Fruit fly (Drosophila melanogaster) Kc167 (cell line): ENCODE results near the gene mfrn.
"Not testable (repeated sequence)": the region's sequence is repeated elsewhere in the genome, so short reads cannot be mapped to it uniquely, and the experiment has no call there.

Experiments used
- Myc ChIP-seq: fragments of >200 bp; optimal IDR thresholded peaks from 2 replicates; lab custom pipeline; 2017; ENCODE audit warnings: missing external identifiers
- Sin3A ChIP-seq: fragments of >200 bp; optimal IDR thresholded peaks from 2 replicates; lab custom pipeline; 2018; ENCODE audit warnings: missing external identifiers
- h ChIP-seq: fragments of >200 bp; optimal IDR thresholded peaks from 3 replicates; lab custom pipeline; 2018; ENCODE audit warnings: missing external identifiers
- insv ChIP-seq: fragments of >200 bp; optimal IDR thresholded peaks from 3 replicates; lab custom pipeline; 2018; ENCODE audit warnings: missing external identifiers
- psq ChIP-seq: fragments of >200 bp; optimal IDR thresholded peaks from 2 replicates; lab custom pipeline; 2017; ENCODE audit warnings: missing external identifiers
- ttk ChIP-seq: sonication (Bioruptor generic); optimal IDR thresholded peaks from 2 replicates; lab custom pipeline; 2017; ENCODE audit warnings: missing external identifiers

Gene mfrn

DNA sequence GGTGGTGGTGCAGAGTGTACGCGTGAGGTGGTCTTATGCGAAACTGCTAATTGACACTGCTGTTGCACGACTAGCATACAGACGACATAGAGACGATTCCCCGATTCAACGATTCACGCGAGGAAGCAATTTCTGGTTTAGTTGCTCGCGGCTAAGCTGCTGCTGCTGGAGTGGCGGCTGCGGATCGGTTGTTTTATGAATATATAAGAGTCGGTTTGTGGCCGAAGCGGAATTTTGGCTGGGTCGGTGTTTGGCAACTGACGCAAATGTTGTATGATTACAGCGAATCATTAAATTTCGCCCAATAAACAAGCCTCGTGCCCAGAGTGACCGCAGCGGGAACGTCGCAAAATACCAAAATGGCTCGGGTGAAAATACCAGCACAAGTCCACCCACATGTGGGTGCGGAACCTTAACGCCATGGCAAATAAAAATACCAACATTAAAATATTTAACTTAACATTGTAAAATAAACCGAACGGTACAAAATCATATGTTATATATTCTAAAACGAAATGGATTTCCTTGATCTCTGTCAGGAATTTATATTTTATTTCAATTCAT lies at the start of gene mfrn:
Gene mfrn (minus strand): TSS at position 340 of the 564 bp plus-strand sequence.
- TF ChIP-seq ttk, result no peak
- TF ChIP-seq h (lab: Kevin White, UChicago), result no peak
- no peak for TF ChIP-seq Sin3A
- no peak for TF ChIP-seq Myc (lab: Kevin White, UChicago)
- TF ChIP-seq psq, result no peak
- TF ChIP-seq insv (lab: Kevin White, UChicago), result no peak

DNA sequence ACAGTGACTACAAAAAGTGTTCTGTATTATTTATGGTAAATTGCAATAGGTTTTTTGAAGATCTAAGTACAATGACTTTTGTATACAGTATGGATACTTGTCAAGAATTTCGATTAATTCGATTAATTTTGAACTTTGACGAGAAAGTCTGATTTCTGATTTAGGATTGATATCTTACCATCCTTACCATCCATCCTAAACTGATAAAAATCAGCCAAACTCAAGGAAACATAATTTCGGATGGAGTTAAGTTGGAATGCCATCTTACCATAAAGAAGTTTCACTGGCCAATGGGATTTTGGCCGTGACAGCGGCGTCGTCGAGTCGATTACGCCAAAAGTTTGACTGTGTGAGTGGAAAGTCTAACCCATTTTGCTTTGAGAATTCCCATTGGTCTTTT lies 42.8 kb upstream of the mfrn start, which contains the start of gene CG4815:
Gene CG4815 (minus strand): TSS at position 101 of the 400 bp plus-strand sequence.
- TF ChIP-seq h (lab: Kevin White, UChicago) (no peak), Myc (lab: Kevin White, UChicago) (no peak), Sin3A (no peak), insv (lab: Kevin White, UChicago) (no peak), psq (no peak), ttk (no peak)

DNA sequence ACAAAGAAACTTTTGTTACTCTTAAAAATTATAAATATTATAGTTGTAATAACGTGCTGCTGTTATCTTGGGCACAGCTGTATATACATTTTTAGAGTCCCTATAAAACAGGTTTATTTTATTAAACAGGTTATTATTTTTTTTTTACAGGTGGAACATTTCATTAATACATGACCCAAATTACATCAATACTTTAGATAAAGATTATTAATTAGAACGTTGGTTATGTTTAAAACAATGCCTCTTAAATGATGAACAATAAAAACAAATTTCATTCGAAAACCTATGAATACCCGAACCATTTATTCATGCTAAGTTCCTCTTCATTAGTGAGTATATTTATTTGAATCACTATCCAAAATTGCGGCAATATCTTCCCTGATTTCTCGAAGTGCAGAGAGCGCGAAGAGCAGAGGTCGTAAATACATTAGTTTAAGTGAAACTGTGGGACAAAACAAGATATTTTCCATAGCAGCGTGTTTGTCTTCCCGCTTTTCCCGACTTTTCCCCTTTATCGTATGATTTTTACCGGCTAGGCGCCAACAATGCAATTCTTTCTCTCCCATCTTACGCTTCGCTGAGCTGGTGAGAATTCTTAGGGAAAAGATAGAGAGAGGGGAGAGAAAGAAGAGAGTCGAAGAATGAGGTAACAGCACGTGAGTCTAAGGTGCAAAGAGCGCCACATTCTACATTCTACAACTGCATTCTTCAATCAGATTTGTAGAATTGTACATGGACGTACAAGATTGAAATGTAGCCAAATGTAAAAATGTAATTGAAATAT lies 41.0 kb upstream of the mfrn start:
- TF ChIP-seq h (lab: Kevin White, UChicago) (no peak), psq (no peak), Myc (lab: Kevin White, UChicago) (no peak), insv (lab: Kevin White, UChicago) (no peak), ttk (no peak), Sin3A (no peak)

DNA sequence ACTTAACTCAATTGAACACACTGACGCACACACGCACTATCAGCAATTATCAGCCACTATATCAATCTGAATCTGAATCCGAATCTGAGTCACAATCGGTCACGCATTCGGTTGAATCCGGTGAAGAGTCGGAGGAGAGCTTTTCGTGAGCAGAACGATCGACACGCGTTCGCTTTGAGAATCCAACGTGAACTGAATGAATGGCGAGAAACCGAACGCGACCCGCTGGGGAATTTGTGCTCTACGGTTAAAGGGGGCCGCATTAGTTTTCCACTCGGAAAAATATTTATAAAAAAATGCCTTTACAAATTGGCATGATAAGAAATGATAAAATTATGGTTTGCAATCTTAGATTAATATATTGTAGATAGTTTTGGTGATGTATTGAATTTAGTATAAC lies 40.4 kb upstream of the mfrn start, which contains the start of gene betaTub97EF:
Gene betaTub97EF (minus strand): TSS at position 196 of the 400 bp plus-strand sequence.
- no peak for TF ChIP-seq ttk
- no peak for TF ChIP-seq Sin3A
- no peak for TF ChIP-seq psq
- TF ChIP-seq Myc (lab: Kevin White, UChicago), result no peak
- no peak for TF ChIP-seq insv (lab: Kevin White, UChicago)
- no peak for TF ChIP-seq h (lab: Kevin White, UChicago)

DNA sequence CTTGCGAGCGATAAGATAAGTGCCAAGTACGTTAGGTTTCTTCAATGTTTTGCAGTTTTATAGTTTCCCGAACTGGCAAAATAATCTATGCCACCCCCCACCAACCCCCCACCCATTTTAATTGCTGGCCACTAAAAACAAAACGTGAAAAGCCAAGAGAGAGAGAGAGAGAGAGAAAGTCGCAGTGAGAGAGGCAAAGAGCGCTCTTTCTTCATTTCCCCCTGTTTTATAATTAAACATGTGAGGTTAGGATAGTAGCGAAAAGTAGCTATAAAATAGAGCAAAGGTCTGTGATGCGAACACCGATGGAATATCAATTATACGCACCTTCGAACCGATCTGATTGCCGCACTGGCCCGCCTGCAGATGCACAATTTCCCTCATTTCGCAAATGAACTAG lies 40.0 kb upstream of the mfrn start:
- TF ChIP-seq h (lab: Kevin White, UChicago), result no peak
- no peak for TF ChIP-seq psq
- TF ChIP-seq insv (lab: Kevin White, UChicago), result no peak
- no peak for TF ChIP-seq Myc (lab: Kevin White, UChicago)
- TF ChIP-seq Sin3A, result no peak
- no peak for TF ChIP-seq ttk

DNA sequence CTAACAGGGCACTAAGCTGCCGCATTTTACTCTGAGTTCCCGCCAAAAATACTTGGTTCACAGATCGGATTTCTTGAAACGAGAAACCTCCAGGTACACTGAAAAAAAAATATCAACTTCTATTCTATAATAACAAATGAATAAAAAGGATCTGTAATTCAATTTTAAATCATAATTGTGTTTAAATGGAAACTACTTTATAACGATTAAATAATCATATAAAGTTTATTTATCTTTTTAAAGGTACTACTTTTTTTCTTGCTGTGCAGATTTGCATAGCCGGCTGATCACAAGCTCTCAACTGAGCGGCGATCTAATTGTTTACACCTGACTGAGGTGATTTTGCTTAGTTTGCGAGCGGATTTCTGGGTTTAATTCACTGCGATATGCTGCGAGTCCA lies 39.5 kb upstream of the mfrn start:
- TF ChIP-seq insv (lab: Kevin White, UChicago), result no peak
- TF ChIP-seq Sin3A, result no peak
- no peak for TF ChIP-seq ttk
- TF ChIP-seq h (lab: Kevin White, UChicago), result no peak
- no peak for TF ChIP-seq Myc (lab: Kevin White, UChicago)
- TF ChIP-seq psq, result no peak

DNA sequence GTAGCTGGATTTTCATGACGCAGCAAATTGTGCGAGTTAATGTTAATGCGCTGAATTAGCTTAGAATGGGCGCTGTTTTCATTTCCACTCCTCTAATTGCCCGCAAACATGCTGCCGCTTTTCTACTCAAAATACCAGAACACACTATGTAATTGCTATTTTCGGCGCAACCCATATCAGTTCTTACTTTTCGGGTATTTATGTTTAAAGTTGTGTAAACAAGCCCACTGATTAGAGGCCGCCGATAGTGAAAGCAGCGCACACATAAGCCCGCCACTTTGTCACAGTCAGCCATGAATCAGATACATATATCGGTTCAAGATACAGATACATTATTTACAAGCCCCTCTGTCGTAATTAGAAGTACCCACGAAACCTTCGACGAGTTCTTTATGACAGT lies 39.0 kb upstream of the mfrn start:
- no peak for TF ChIP-seq ttk
- no peak for TF ChIP-seq psq
- TF ChIP-seq insv (lab: Kevin White, UChicago), result no peak
- TF ChIP-seq h (lab: Kevin White, UChicago), result no peak
- no peak for TF ChIP-seq Sin3A
- no peak for TF ChIP-seq Myc (lab: Kevin White, UChicago)

DNA sequence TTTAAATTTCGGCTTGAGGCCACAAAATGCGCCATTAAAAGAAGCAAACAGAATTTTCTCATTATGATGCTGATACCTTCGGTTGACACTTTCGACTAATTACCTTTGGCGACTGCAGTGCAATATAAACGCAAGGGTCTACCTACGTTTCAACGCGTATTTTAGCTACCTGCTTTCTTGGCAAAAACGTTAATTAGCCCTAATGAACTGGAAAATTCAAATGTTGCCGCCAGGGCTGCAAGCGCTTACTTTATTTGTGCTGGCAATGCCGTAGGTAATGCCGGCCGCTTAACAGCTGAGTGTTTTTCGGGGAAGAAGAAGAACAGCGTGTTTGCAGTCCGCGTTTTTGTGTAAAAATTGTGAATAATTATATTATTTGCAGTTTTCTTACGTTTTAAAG lies 15.3 kb upstream of the mfrn start, which contains the start of the genes CG31131 and CG4849:
Gene CG31131 (minus strand): TSS at position 101 of the 400 bp plus-strand sequence.
Gene CG4849 (plus strand): TSS at position 297 of the 400 bp plus-strand sequence.
- not testable (repeated sequence) for TF ChIP-seq Myc (lab: Kevin White, UChicago); ttk; psq

DNA sequence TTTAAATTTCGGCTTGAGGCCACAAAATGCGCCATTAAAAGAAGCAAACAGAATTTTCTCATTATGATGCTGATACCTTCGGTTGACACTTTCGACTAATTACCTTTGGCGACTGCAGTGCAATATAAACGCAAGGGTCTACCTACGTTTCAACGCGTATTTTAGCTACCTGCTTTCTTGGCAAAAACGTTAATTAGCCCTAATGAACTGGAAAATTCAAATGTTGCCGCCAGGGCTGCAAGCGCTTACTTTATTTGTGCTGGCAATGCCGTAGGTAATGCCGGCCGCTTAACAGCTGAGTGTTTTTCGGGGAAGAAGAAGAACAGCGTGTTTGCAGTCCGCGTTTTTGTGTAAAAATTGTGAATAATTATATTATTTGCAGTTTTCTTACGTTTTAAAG lies 12.7 kb upstream of the mfrn start, which contains the start of gene CG31253:
Gene CG31253 (minus strand): TSS at position 101 of the 400 bp plus-strand sequence.
- TF ChIP-seq psq; Myc (lab: Kevin White, UChicago); h (lab: Kevin White, UChicago): not testable (repeated sequence)

DNA sequence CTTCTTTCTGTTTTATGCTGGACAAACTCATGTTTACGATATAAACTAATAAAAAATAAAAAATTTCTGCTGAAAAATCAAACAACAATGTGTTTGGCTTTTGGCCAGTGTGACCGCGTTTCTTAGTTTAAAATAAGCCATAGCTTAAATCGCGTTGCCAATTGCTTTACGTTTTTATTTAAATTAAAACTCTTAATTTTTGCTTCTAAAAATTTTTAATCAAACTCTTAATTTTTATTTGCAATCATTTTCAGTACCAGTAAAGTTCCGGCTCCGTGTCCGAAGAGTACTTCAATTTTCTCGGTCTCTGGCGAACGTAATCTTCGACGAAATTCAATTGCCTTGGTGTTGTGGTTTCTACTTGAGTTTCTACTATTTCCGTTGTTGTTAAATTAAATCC lies 11.3 kb upstream of the mfrn start, which contains the start of the genes CG42487 and CG4884:
Gene CG42487 (minus strand): TSS at position 101 of the 400 bp plus-strand sequence.
Gene CG4884 (minus strand): TSS at position 101 of the 400 bp plus-strand sequence.
- TF ChIP-seq psq, ttk, Sin3A: not testable (repeated sequence)

DNA sequence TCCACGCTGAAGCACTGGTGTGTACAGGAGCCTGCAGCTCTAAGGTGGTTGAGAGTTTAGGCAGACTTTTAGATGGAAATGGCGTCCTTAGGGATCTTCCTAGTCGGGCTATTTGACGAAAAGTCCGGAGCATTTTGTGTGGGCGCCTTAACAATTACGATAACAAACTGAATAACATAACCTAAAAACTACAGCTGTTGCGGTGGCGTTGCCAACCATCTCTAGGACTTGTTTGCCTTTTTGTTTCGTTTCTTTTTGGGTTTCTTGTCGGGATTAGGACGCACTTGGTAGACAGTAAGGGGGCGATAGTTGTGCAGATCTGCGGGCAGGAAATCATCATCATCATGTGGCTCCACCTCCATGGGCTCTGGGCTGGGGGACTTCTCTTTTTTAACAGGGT lies 10.1 kb upstream of the mfrn start:
- no peak for TF ChIP-seq Myc (lab: Kevin White, UChicago)
- TF ChIP-seq psq, result no peak
- TF ChIP-seq ttk, result no peak
- TF ChIP-seq h (lab: Kevin White, UChicago), result no peak
- TF ChIP-seq Sin3A, result no peak
- no peak for TF ChIP-seq insv (lab: Kevin White, UChicago)

DNA sequence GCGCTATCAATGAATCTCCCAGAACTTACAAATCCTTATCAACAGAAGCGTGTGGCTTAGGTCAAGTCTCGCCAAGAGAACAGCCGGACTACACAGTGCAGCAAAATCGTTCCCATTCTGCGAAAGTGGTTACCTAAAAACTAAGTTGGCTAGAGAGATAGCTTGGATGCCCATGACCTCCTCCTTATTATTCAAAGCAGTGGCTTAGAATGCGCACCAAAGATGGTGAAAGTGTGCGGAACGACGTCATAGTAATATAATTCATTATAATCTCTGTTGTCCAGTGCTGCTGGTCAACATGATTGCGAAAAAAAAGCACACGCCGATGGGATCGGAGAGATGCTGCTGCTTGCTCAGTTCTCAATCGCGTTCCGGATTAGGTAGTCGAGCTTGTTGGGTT lies 6.7 kb upstream of the mfrn start, which contains the start of gene Nep7:
Gene Nep7 (plus strand): TSS at position 385 of the 400 bp plus-strand sequence.
- no peak for TF ChIP-seq Sin3A
- no peak for TF ChIP-seq Myc (lab: Kevin White, UChicago)
- no peak for TF ChIP-seq insv (lab: Kevin White, UChicago)
- no peak for TF ChIP-seq h (lab: Kevin White, UChicago)
- no peak for TF ChIP-seq ttk
- no peak for TF ChIP-seq psq
